Fruit fly (Drosophila melanogaster) whole organism, embryonic: ENCODE results near the gene Mitf.

Source experiments
- Atf-2 ChIP-seq: fragments of 200-800 bp; sonication (Bioruptor generic); optimal IDR thresholded peaks from 2 replicates; lab custom pipeline; 2016; ENCODE audit warnings: missing biosample characterization, missing genetic modification characterization
- CG11456 ChIP-seq: fragments of 200-800 bp; sonication (Bioruptor generic); IDR thresholded peaks from 3 replicates; pipeline ENCODE4 v1.3.6; 2022; ENCODE audit warnings: missing biosample characterization, missing genetic modification characterization
- CG2712 ChIP-seq: fragments of 200-800 bp; optimal IDR thresholded peaks from 3 replicates; lab custom pipeline; 2019; ENCODE audit warnings: missing biosample characterization, mild to moderate bottlenecking, missing genetic modification characterization, moderate library complexity
- CG32772 ChIP-seq: fragments of 200-800 bp; sonication (Bioruptor generic); IDR thresholded peaks from 2 replicates; pipeline ENCODE4 v1.3.6; 2022; ENCODE audit warnings: missing biosample characterization, missing genetic modification characterization
- D19B ChIP-seq: fragments of 200-800 bp; sonication (Bioruptor generic); optimal IDR thresholded peaks from 2 replicates; lab custom pipeline; 2017; ENCODE audit warnings: missing biosample characterization, mild to moderate bottlenecking, missing genetic modification characterization
- Hr3 ChIP-seq: fragments of 200-800 bp; sonication (Bioruptor generic); optimal IDR thresholded peaks from 3 replicates; lab custom pipeline; 2016; ENCODE audit warnings: missing biosample characterization, missing genetic modification characterization
- Sox100B ChIP-seq: fragments of 200-800 bp; sonication (Bioruptor generic); optimal IDR thresholded peaks from 3 replicates; lab custom pipeline; 2018; ENCODE audit warnings: missing biosample characterization, mild to moderate bottlenecking, missing genetic modification characterization
- Taf1 ChIP-seq: fragments of 200-800 bp; sonication (Bioruptor generic); IDR thresholded peaks from 2 replicates; pipeline ENCODE4 v1.3.6; 2022; ENCODE audit warnings: missing biosample characterization, missing genetic modification characterization
- dan ChIP-seq: fragments of 200-800 bp; sonication (Bioruptor generic); IDR thresholded peaks from 2 replicates; pipeline ENCODE4 v1.3.6; 2022; ENCODE audit warnings: missing biosample characterization, missing genetic modification characterization
- en ChIP-seq: fragments of 200-800 bp; sonication (Bioruptor generic); optimal IDR thresholded peaks from 2 replicates; lab custom pipeline; 2016; ENCODE audit warnings: missing biosample characterization, missing genetic modification characterization
- kay ChIP-seq: fragments of 200-800 bp; sonication (Bioruptor generic); optimal IDR thresholded peaks from 2 replicates; lab custom pipeline; 2016; ENCODE audit warnings: missing biosample characterization, missing genetic modification characterization
- pan ChIP-seq, 4 experiments: fragments of >200 bp in 3 of 4; fragments of 200-800 bp in 1 of 4; sonication (Bioruptor generic) in 1 of 4; optimal IDR thresholded peaks in 3 of 4; IDR thresholded peaks in 1 of 4; 2 replicates each; pipeline versions ENCODE4 v1.3.6 to Lab custom; 2017 to 2022; ENCODE audit warnings: missing biosample characterization in 2 of 4, missing genetic modification characterization in 2 of 4, mixed read lengths in 1 of 4
- shn ChIP-seq: fragments of 200-800 bp; sonication (Bioruptor generic); optimal IDR thresholded peaks from 3 replicates; lab custom pipeline; 2016; ENCODE audit warnings: missing biosample characterization, missing genetic modification characterization

- TF ChIP-seq kay (GFP tag; lab: Kevin White, UChicago), result no peak
- TF ChIP-seq Sox100B (GFP tag; lab: Kevin White, UChicago), result no peak
- TF ChIP-seq Atf-2 (GFP tag; lab: Kevin White, UChicago), result no peak
- TF ChIP-seq D19B, result no peak
- TF ChIP-seq Hr3, result no peak
- TF ChIP-seq dan (GFP tag; lab: Robert Waterston, UW), result no peak
- no peak for TF ChIP-seq en (GFP tag; lab: Kevin White, UChicago)
- TF ChIP-seq pan (optimal IDR thresholded peaks at IDR 0.05; lab: Kevin White, UChicago), result no peak
- no peak for TF ChIP-seq pan (GFP tag; optimal IDR thresholded peaks at IDR 0.05 in 1 of 2, IDR thresholded peaks at IDR 0.05 in 1 of 2)
- TF ChIP-seq CG32772, result no peak
- TF ChIP-seq CG2712, result no peak
- TF ChIP-seq Taf1 (GFP tag; lab: Robert Waterston, UW), result no peak
- no peak for TF ChIP-seq shn (GFP tag; lab: Kevin White, UChicago)
- TF ChIP-seq CG11456, result no peak
Observed at dm6 chr4:1191630-1192029, 7.0 kb upstream of the Mitf start.
